Worm (Caenorhabditis elegans) whole organism, young adult: ENCODE data around the gene dhhc-1.

Experiments
- B0019.2 ChIP-seq: fragments of 200-800 bp; sonication (Bioruptor generic); conservative IDR thresholded peaks from 2 replicates; pipeline ENCODE4 v1.3.6; 2022; ENCODE audit warnings: missing genetic modification reagents, missing genetic modification characterization, missing compliant biosample characterization
- C17E4.6 ChIP-seq: fragments of 200-800 bp; sonication (Bioruptor generic); IDR thresholded peaks from 2 replicates; pipeline ENCODE4 v1.3.6; 2022; ENCODE audit warnings: missing genetic modification reagents, missing genetic modification characterization, missing compliant biosample characterization
- F23B12.7 ChIP-seq: sonication (generic microtip); optimal IDR thresholded peaks from 2 replicates; lab custom pipeline; 2017; ENCODE audit warnings: missing genetic modification characterization, mild to moderate bottlenecking, missing compliant biosample characterization, antibody characterized with exemption, moderate library complexity; ENCODE audit not compliant: insufficient read depth
- F55B11.4 ChIP-seq: sonication (generic microtip); optimal IDR thresholded peaks from 2 replicates; lab custom pipeline; 2016; ENCODE audit warnings: missing compliant biosample characterization, missing genetic modification characterization, borderline replicate concordance; ENCODE audit not compliant: insufficient read depth
- K11D2.4 ChIP-seq: fragments of 200-800 bp; sonication (Bioruptor generic); IDR thresholded peaks from 2 replicates; pipeline ENCODE4 v1.3.6; 2022; ENCODE audit warnings: missing genetic modification reagents, missing genetic modification characterization, missing compliant biosample characterization
- K12H6.12 ChIP-seq: fragments of 200-800 bp; sonication (Bioruptor generic); optimal IDR thresholded peaks from 2 replicates; lab custom pipeline; 2018; ENCODE audit warnings: mild to moderate bottlenecking, missing genetic modification characterization, missing compliant biosample characterization
- Y56A3A.18 ChIP-seq: fragments of 200-800 bp; sonication (Bioruptor generic); IDR thresholded peaks from 2 replicates; pipeline ENCODE4 v1.3.6; 2022; ENCODE audit warnings: missing genetic modification reagents, missing genetic modification characterization, missing compliant biosample characterization
- Y67H2A.10 ChIP-seq: fragments of 200-800 bp; sonication (Bioruptor generic); conservative IDR thresholded peaks from 2 replicates; pipeline ENCODE4 v1.3.6; 2022; ENCODE audit warnings: missing genetic modification reagents, missing genetic modification characterization, missing compliant biosample characterization
- aptf-3 ChIP-seq: fragments of 200-800 bp; sonication (Bioruptor generic); IDR thresholded peaks from 2 replicates; pipeline ENCODE4 v1.3.6; 2022; ENCODE audit warnings: missing genetic modification characterization, missing compliant biosample characterization
- attf-3 ChIP-seq: fragments of 200-800 bp; sonication (Bioruptor generic); conservative IDR thresholded peaks from 2 replicates; pipeline ENCODE4 v1.3.6; 2022; ENCODE audit warnings: missing genetic modification reagents, missing genetic modification characterization, missing compliant biosample characterization
- attf-6 ChIP-seq: fragments of 200-800 bp; sonication (Bioruptor generic); IDR thresholded peaks from 2 replicates; pipeline ENCODE4 v1.3.6; 2022; ENCODE audit warnings: missing genetic modification reagents, missing genetic modification characterization, missing compliant biosample characterization
- bed-1 ChIP-seq: fragments of 200-800 bp; sonication (Bioruptor generic); IDR thresholded peaks from 2 replicates; pipeline ENCODE4 v1.3.6; 2022; ENCODE audit warnings: missing genetic modification reagents, missing genetic modification characterization, missing compliant biosample characterization
- cebp-1 ChIP-seq, 2 experiments: fragments of 200-800 bp in 1 of 2; sonication (Bioruptor generic) in 1 of 2; sonication (generic microtip) in 1 of 2; IDR thresholded peaks in 1 of 2; optimal IDR thresholded peaks in 1 of 2; 2 replicates each; pipeline versions ENCODE4 v1.3.6 to Lab custom; 2017 to 2022; ENCODE audit warnings: missing compliant biosample characterization in 2 of 2, missing genetic modification characterization in 2 of 2, mild to moderate bottlenecking in 1 of 2, missing genetic modification reagents in 1 of 2, moderate library complexity in 1 of 2
- cebp-2 ChIP-seq: fragments of 200-800 bp; sonication (Bioruptor generic); IDR thresholded peaks from 2 replicates; pipeline ENCODE4 v1.3.6; 2022; ENCODE audit warnings: missing genetic modification characterization, missing compliant biosample characterization
- ceh-100 ChIP-seq: fragments of 200-800 bp; sonication (Bioruptor generic); IDR thresholded peaks from 2 replicates; pipeline ENCODE4 v1.3.6; 2022; ENCODE audit warnings: missing genetic modification reagents, missing genetic modification characterization, missing compliant biosample characterization
- ceh-40 ChIP-seq: fragments of 200-800 bp; sonication (Bioruptor generic); IDR thresholded peaks from 2 replicates; pipeline ENCODE4 v1.3.6; 2022; ENCODE audit warnings: missing genetic modification characterization, missing compliant biosample characterization
- egl-18 ChIP-seq: fragments of 200-800 bp; sonication (Bioruptor generic); IDR thresholded peaks from 2 replicates; pipeline ENCODE4 v1.3.6; 2022; ENCODE audit warnings: missing genetic modification reagents, missing genetic modification characterization, missing compliant biosample characterization
- egl-44 ChIP-seq: fragments of 200-800 bp; sonication (Bioruptor generic); IDR thresholded peaks from 2 replicates; pipeline ENCODE4 v1.3.6; 2022; ENCODE audit warnings: missing genetic modification reagents, missing genetic modification characterization, missing compliant biosample characterization
- hlh-12 ChIP-seq: sonication (generic microtip); optimal IDR thresholded peaks from 2 replicates; lab custom pipeline; 2016; ENCODE audit warnings: missing genetic modification characterization, missing compliant biosample characterization
- hmg-1.2 ChIP-seq: fragments of 200-800 bp; sonication (Bioruptor generic); IDR thresholded peaks from 2 replicates; pipeline ENCODE4 v1.3.6; 2022; ENCODE audit warnings: missing genetic modification reagents, missing genetic modification characterization, missing compliant biosample characterization
- hrde-1 ChIP-seq: sonication (generic microtip); optimal IDR thresholded peaks from 2 replicates; lab custom pipeline; 2016; ENCODE audit warnings: missing genetic modification characterization, mild to moderate bottlenecking, missing compliant biosample characterization, moderate library complexity, missing genotype, missing genetic modification reagents, borderline replicate concordance
- lin-26 ChIP-seq: fragments of 200-800 bp; sonication (Bioruptor generic); IDR thresholded peaks from 2 replicates; pipeline ENCODE4 v1.3.6; 2022; ENCODE audit warnings: missing genetic modification reagents, missing genetic modification characterization, missing compliant biosample characterization
- lin-40 ChIP-seq: sonication (generic microtip); optimal IDR thresholded peaks from 2 replicates; lab custom pipeline; 2016; ENCODE audit warnings: missing genetic modification characterization, mild to moderate bottlenecking, missing compliant biosample characterization, missing genotype, missing genetic modification reagents
- nhr-179 ChIP-seq: sonication (generic microtip); optimal IDR thresholded peaks from 2 replicates; lab custom pipeline; 2016; ENCODE audit warnings: mild to moderate bottlenecking, missing genetic modification characterization, missing compliant biosample characterization
- pha-4 ChIP-seq: fragments of 150-350 bp; sonication (generic microtip); optimal IDR thresholded peaks from 2 replicates; lab custom pipeline; 2014; ENCODE audit warnings: missing biosample characterization, missing genetic modification reagents, missing genetic modification characterization
- rpc-1 ChIP-seq, 2 experiments: fragments of 150-350 bp in 1 of 2; sonication (generic microtip) in 1 of 2; optimal IDR thresholded peaks; 2 replicates each; lab custom pipeline; 2014 to 2018; ENCODE audit warnings: missing biosample characterization in 1 of 2, missing genetic modification characterization in 1 of 2, missing genetic modification reagents in 1 of 2, missing genotype in 1 of 2
- sea-2 ChIP-seq: fragments of 200-800 bp; sonication (Bioruptor generic); IDR thresholded peaks from 2 replicates; pipeline ENCODE4 v1.3.6; 2022; ENCODE audit warnings: missing genetic modification characterization, missing compliant biosample characterization
- snpc-4 ChIP-seq, 5 experiments: fragments of 150-350 bp in 1 of 5; sonication (generic microtip) in 4 of 5; optimal IDR thresholded peaks; 2 replicates each; lab custom pipeline; 2014 to 2018; ENCODE audit warnings: missing genetic modification characterization in 5 of 5, missing biosample characterization in 3 of 5, antibody characterized with exemption in 2 of 5, mild to moderate bottlenecking in 2 of 5, missing compliant biosample characterization in 2 of 5, missing genotype in 2 of 5, moderate library complexity in 2 of 5, missing genetic modification reagents in 1 of 5
- tbp1 ChIP-seq: fragments of 200-800 bp; sonication (Bioruptor generic); optimal IDR thresholded peaks from 2 replicates; lab custom pipeline; 2018; ENCODE audit warnings: mild to moderate bottlenecking, missing genetic modification characterization, missing compliant biosample characterization
- unc-130 ChIP-seq: sonication (generic microtip); optimal IDR thresholded peaks from 2 replicates; lab custom pipeline; 2016; ENCODE audit warnings: missing genetic modification reagents, missing genetic modification characterization, missing compliant biosample characterization
- ztf-22 ChIP-seq: fragments of 200-800 bp; sonication (Bioruptor generic); optimal IDR thresholded peaks from 2 replicates; lab custom pipeline; 2018; ENCODE audit warnings: mild to moderate bottlenecking, missing genetic modification characterization, moderate library complexity, missing compliant biosample characterization
- ztf-26 ChIP-seq: sonication (generic microtip); optimal IDR thresholded peaks from 2 replicates; lab custom pipeline; 2017; ENCODE audit warnings: missing genetic modification characterization, missing compliant biosample characterization

The dhhc-1 gene

ce11 chrX:15083795-15084194 is 16.4 kb downstream of the dhhc-1 start, which contains the start of gene H40L08.1:
TSS of gene H40L08.1 (minus strand) at chrX:15084086.
- TF ChIP-seq F23B12.7 (tag; lab: Kevin White, UChicago) (no peak), attf-3 (GFP tag; lab: Robert Waterston, UW) (peak; percentile 90)
- TF ChIP-seq, all 124 proteins: peak for 1

- TF ChIP-seq sea-2 (GFP tag; lab: Robert Waterston, UW) (no peak), K12H6.12 (tag; lab: Kevin White, UChicago) (no peak), snpc-4 (GFP tag; optimal IDR thresholded peaks at IDR 0.05; lab: Kevin White, UChicago) (no peak), snpc-4 (tag; optimal IDR thresholded peaks at IDR 0.05; lab: Kevin White, UChicago) (no peak), tbp1 (GFP tag; lab: Kevin White, UChicago) (no peak), lin-26 (GFP tag; lab: Robert Waterston, UW) (0 out of 2 replicates have a peak, but pooled peaks have one; percentile 22), Y56A3A.18 (no peak), F55B11.4 (tag; lab: Kevin White, UChicago) (no peak), nhr-179 (tag; lab: Kevin White, UChicago) (no peak)
These were observed 18.7 kb downstream of the dhhc-1 start for ce11 chrX:15081486-15081885.

ce11 chrX:15079406-15079805 is 20.8 kb downstream of the dhhc-1 start:
- TF ChIP-seq B0019.2 = no peak
- no peak for TF ChIP-seq hrde-1 (tag; lab: Kevin White, UChicago)
- peak; percentile 28 for TF ChIP-seq lin-40 (tag; lab: Kevin White, UChicago)
- no peak for TF ChIP-seq unc-130 (GFP tag; lab: Kevin White, UChicago)
- no peak for TF ChIP-seq Y67H2A.10 (GFP tag; lab: Robert Waterston, UW)
- TF ChIP-seq hlh-12 = no peak
- no peak for TF ChIP-seq cebp-1 (GFP tag; IDR thresholded peaks at IDR 0.05; lab: Robert Waterston, UW)
- TF ChIP-seq cebp-1 (tag; optimal IDR thresholded peaks at IDR 0.05; lab: Kevin White, UChicago) = peak; percentile 9
- TF ChIP-seq ztf-22 = no peak
- TF ChIP-seq ceh-40 (GFP tag; lab: Robert Waterston, UW) = no peak
- TF ChIP-seq pha-4 = no peak
- no peak for TF ChIP-seq C17E4.6 (GFP tag; lab: Robert Waterston, UW)
- peak; percentile 59 for TF ChIP-seq ztf-26 (tag; lab: Kevin White, UChicago)
- TF ChIP-seq ceh-100 (GFP tag; lab: Robert Waterston, UW) = no peak
- no peak for TF ChIP-seq aptf-3 (GFP tag; lab: Robert Waterston, UW)
- TF ChIP-seq Y56A3A.18 = no peak
- TF ChIP-seq cebp-2 (GFP tag; lab: Robert Waterston, UW) = no peak
- TF ChIP-seq F55B11.4 (tag; lab: Kevin White, UChicago) = no peak
- TF ChIP-seq, all 124 proteins: peak for 3

- no peak for TF ChIP-seq egl-44 (GFP tag; lab: Robert Waterston, UW)
- TF ChIP-seq K11D2.4 (GFP tag; lab: Robert Waterston, UW) = 0 out of 2 replicates have a peak, but pooled peaks have one; percentile 31
- TF ChIP-seq cebp-1 (GFP tag; IDR thresholded peaks at IDR 0.05; lab: Robert Waterston, UW) = no peak
- TF ChIP-seq cebp-1 (tag; optimal IDR thresholded peaks at IDR 0.05; lab: Kevin White, UChicago) = peak; percentile 26
- TF ChIP-seq, all 124 proteins: peak for 2
These were observed 21.9 kb downstream of the dhhc-1 start for ce11 chrX:15078276-15078675.

- no peak for TF ChIP-seq rpc-1 (optimal IDR thresholded peaks at IDR 0.05; lab: Kevin White, UChicago)
- TF ChIP-seq rpc-1 (tag; optimal IDR thresholded peaks at IDR 0.05; lab: Kevin White, UChicago) = no peak
- no peak for TF ChIP-seq hmg-1.2 (GFP tag; lab: Robert Waterston, UW)
- no peak for TF ChIP-seq egl-18 (GFP tag; lab: Robert Waterston, UW)
- no peak for TF ChIP-seq attf-6 (GFP tag; lab: Robert Waterston, UW)
- no peak for TF ChIP-seq bed-1 (GFP tag; lab: Robert Waterston, UW)
These were observed 22.5 kb downstream of the dhhc-1 start, which contains the start of the genes H40L08.8, H40L08.2 and H40L08.7 for ce11 chrX:15077597-15078261. TSS of gene H40L08.8 (minus strand) at chrX:15077633. TSS of gene H40L08.2 (minus strand) at chrX:15077744. TSS of gene H40L08.7 (minus strand) at chrX:15077744.
